Fruit fly (Drosophila melanogaster) whole organism, embryonic: Measurements from ENCODE around the gene mGluR.

ENCODE experiments used
- CG11504 ChIP-seq: fragments of 200-800 bp; sonication (Bioruptor generic); optimal IDR thresholded peaks from 3 replicates; lab custom pipeline; 2019; ENCODE audit warnings: missing biosample characterization, mild to moderate bottlenecking, missing genetic modification characterization, moderate library complexity
- CG13894 ChIP-seq: fragments of 200-800 bp; sonication (Bioruptor generic); optimal IDR thresholded peaks from 3 replicates; lab custom pipeline; 2018; ENCODE audit warnings: missing biosample characterization, mild to moderate bottlenecking, missing genetic modification characterization, moderate library complexity
- CG34376 ChIP-seq: fragments of 200-800 bp; sonication (Bioruptor generic); optimal IDR thresholded peaks from 2 replicates; lab custom pipeline; 2018; ENCODE audit warnings: missing biosample characterization, mild to moderate bottlenecking, missing genetic modification characterization
- CG6683 ChIP-seq: fragments of 200-800 bp; sonication (Bioruptor generic); optimal IDR thresholded peaks from 2 replicates; lab custom pipeline; 2017; ENCODE audit warnings: missing biosample characterization, mild to moderate bottlenecking, missing genetic modification characterization, missing genetic modification reagents
- CG8944 ChIP-seq: fragments of 200-800 bp; sonication (Bioruptor generic); optimal IDR thresholded peaks from 3 replicates; lab custom pipeline; 2016; ENCODE audit warnings: missing biosample characterization, missing genetic modification characterization
- HmgZ ChIP-seq: fragments of 200-800 bp; sonication (Bioruptor generic); optimal IDR thresholded peaks from 2 replicates; lab custom pipeline; 2018; ENCODE audit warnings: missing biosample characterization, mild to moderate bottlenecking, missing genetic modification characterization
- Nf-YB ChIP-seq: fragments of 200-800 bp; sonication (Bioruptor generic); optimal IDR thresholded peaks from 3 replicates; lab custom pipeline; 2019; ENCODE audit warnings: missing biosample characterization, mild to moderate bottlenecking, missing genetic modification characterization, moderate library complexity
- Nf-YC ChIP-seq: fragments of 200-800 bp; optimal IDR thresholded peaks from 3 replicates; lab custom pipeline; 2019; ENCODE audit warnings: missing biosample characterization, mild to moderate bottlenecking, missing genetic modification characterization, moderate library complexity
- abd-A ChIP-seq: fragments of 200-800 bp; sonication (Bioruptor generic); optimal IDR thresholded peaks from 3 replicates; lab custom pipeline; 2019; ENCODE audit warnings: missing biosample characterization, mild to moderate bottlenecking, missing genetic modification characterization, moderate library complexity
- gcm2 ChIP-seq: fragments of 200-800 bp; sonication (Bioruptor generic); optimal IDR thresholded peaks from 2 replicates; lab custom pipeline; 2016; ENCODE audit warnings: missing biosample characterization, missing genetic modification characterization
- ken ChIP-seq: fragments of 200-800 bp; sonication (Bioruptor generic); IDR thresholded peaks from 3 replicates; pipeline ENCODE4 v1.3.6; 2022; ENCODE audit warnings: missing biosample characterization, missing genetic modification characterization
- pho ChIP-seq: fragments of 200-800 bp; sonication (Bioruptor generic); optimal IDR thresholded peaks from 2 replicates; lab custom pipeline; 2016; ENCODE audit warnings: missing biosample characterization, missing genetic modification characterization

The mGluR gene

dm6 chr4:995958-996357 is 59.3 kb downstream of the mGluR start:
- TF ChIP-seq CG34376 (GFP tag; lab: Kevin White, UChicago): no peak
- TF ChIP-seq HmgZ: no peak
- no peak for TF ChIP-seq CG8944 (GFP tag; lab: Kevin White, UChicago)
- peak; percentile 93 for TF ChIP-seq Nf-YC
- TF ChIP-seq gcm2: no peak
- no peak for TF ChIP-seq pho (GFP tag; lab: Kevin White, UChicago)
- TF ChIP-seq ken: no peak
- TF ChIP-seq CG6683: no peak
- TF ChIP-seq Nf-YB: peak; percentile 91
- TF ChIP-seq CG13894 (tag; lab: Kevin White, UChicago): peak; percentile 47
- no peak for TF ChIP-seq CG11504 (tag; lab: Kevin White, UChicago)
- no peak for TF ChIP-seq abd-A
